Fruit fly (Drosophila melanogaster) whole organism, embryonic: Measurements from ENCODE around the gene ens.

ENCODE experiments used
- ATbp ChIP-seq: fragments of 200-800 bp; sonication (Bioruptor generic); optimal IDR thresholded peaks from 2 replicates; lab custom pipeline; 2017; ENCODE audit warnings: missing biosample characterization, mild to moderate bottlenecking, missing genetic modification characterization, missing genetic modification reagents
- BEAF-32 ChIP-seq: fragments of 200-800 bp; sonication (Bioruptor generic); optimal IDR thresholded peaks from 3 replicates; lab custom pipeline; 2017; ENCODE audit warnings: missing biosample characterization, missing genetic modification characterization, mild to moderate bottlenecking, moderate library complexity, missing genetic modification reagents
- Bdp1 ChIP-seq: fragments of 200-800 bp; sonication (Bioruptor generic); optimal IDR thresholded peaks from 3 replicates; lab custom pipeline; 2016; ENCODE audit warnings: missing biosample characterization, missing genetic modification characterization
- CG10543 ChIP-seq: fragments of 200-800 bp; sonication (Bioruptor generic); optimal IDR thresholded peaks from 3 replicates; lab custom pipeline; 2017; ENCODE audit warnings: missing biosample characterization, mild to moderate bottlenecking, missing genetic modification characterization, moderate library complexity
- CG10654 ChIP-seq: fragments of 200-800 bp; sonication (Bioruptor generic); optimal IDR thresholded peaks from 2 replicates; lab custom pipeline; 2016; ENCODE audit warnings: missing biosample characterization, missing genetic modification characterization
- CG12942 ChIP-seq: fragments of 200-800 bp; sonication (Bioruptor generic); optimal IDR thresholded peaks from 3 replicates; lab custom pipeline; 2016; ENCODE audit warnings: missing biosample characterization, missing genetic modification characterization
- CG14050 ChIP-seq: fragments of 200-800 bp; sonication (Bioruptor generic); IDR thresholded peaks from 3 replicates; pipeline ENCODE4 v1.3.6; 2022; ENCODE audit warnings: missing biosample characterization, missing genetic modification characterization
- CG14965 ChIP-seq: fragments of 200-800 bp; sonication (Bioruptor generic); optimal IDR thresholded peaks from 2 replicates; lab custom pipeline; 2016; ENCODE audit warnings: missing biosample characterization, missing genetic modification characterization, borderline replicate concordance
- CG15514 ChIP-seq: fragments of 200-800 bp; sonication (Bioruptor generic); optimal IDR thresholded peaks from 3 replicates; lab custom pipeline; 2017; ENCODE audit warnings: missing biosample characterization, missing genetic modification characterization, mild to moderate bottlenecking, moderate library complexity, missing genetic modification reagents
- CG16813 ChIP-seq: fragments of 200-800 bp; sonication (Bioruptor generic); IDR thresholded peaks from 3 replicates; pipeline ENCODE4 v1.3.6; 2022; ENCODE audit warnings: missing biosample characterization, missing genetic modification characterization; ENCODE audit not compliant: partially characterized antibody
- CG17361 ChIP-seq: fragments of 200-800 bp; sonication (Bioruptor generic); IDR thresholded peaks from 3 replicates; pipeline ENCODE4 v1.3.6; 2022; ENCODE audit warnings: missing biosample characterization, missing genetic modification characterization
- CG34376 ChIP-seq: fragments of 200-800 bp; sonication (Bioruptor generic); optimal IDR thresholded peaks from 2 replicates; lab custom pipeline; 2018; ENCODE audit warnings: missing biosample characterization, mild to moderate bottlenecking, missing genetic modification characterization
- CG34422 ChIP-seq: fragments of 200-800 bp; sonication (Bioruptor generic); IDR thresholded peaks from 3 replicates; pipeline ENCODE4 v1.3.6; 2022; ENCODE audit warnings: missing biosample characterization, missing genetic modification characterization
- CG8359 ChIP-seq: fragments of 200-800 bp; sonication (Bioruptor generic); optimal IDR thresholded peaks from 2 replicates; lab custom pipeline; 2017; ENCODE audit warnings: missing biosample characterization, mild to moderate bottlenecking, missing genetic modification characterization, borderline replicate concordance
- CG8944 ChIP-seq: fragments of 200-800 bp; sonication (Bioruptor generic); optimal IDR thresholded peaks from 3 replicates; lab custom pipeline; 2016; ENCODE audit warnings: missing biosample characterization, missing genetic modification characterization
- CG9817 ChIP-seq: fragments of 200-800 bp; sonication (Bioruptor generic); optimal IDR thresholded peaks from 2 replicates; lab custom pipeline; 2018; ENCODE audit warnings: missing biosample characterization, mild to moderate bottlenecking, missing genetic modification characterization, moderate library complexity
- Dref ChIP-seq: fragments of 200-800 bp; sonication (Bioruptor generic); IDR thresholded peaks from 2 replicates; pipeline ENCODE4 v1.3.6; 2022; ENCODE audit warnings: missing biosample characterization, missing genetic modification characterization
- HmgD ChIP-seq: fragments of 200-800 bp; sonication (Bioruptor generic); optimal IDR thresholded peaks from 3 replicates; lab custom pipeline; 2016; ENCODE audit warnings: missing biosample characterization, missing genetic modification characterization
- MESR4 ChIP-seq: fragments of 200-800 bp; sonication (Bioruptor generic); optimal IDR thresholded peaks from 2 replicates; lab custom pipeline; 2018; ENCODE audit warnings: missing biosample characterization, mild to moderate bottlenecking, missing genetic modification characterization, moderate library complexity
- Med ChIP-seq: fragments of 200-800 bp; sonication (Bioruptor generic); peaks from one replicate; lab custom pipeline; 2016; ENCODE audit warnings: missing biosample characterization, missing genetic modification characterization, mild to moderate bottlenecking, inconsistent platforms, moderate library complexity
- Myb ChIP-seq: fragments of 200-800 bp; sonication (Bioruptor generic); optimal IDR thresholded peaks from 2 replicates; lab custom pipeline; 2016; ENCODE audit warnings: missing biosample characterization, missing genetic modification characterization
- Opbp ChIP-seq: fragments of 200-800 bp; sonication (Bioruptor generic); IDR thresholded peaks from 3 replicates; pipeline ENCODE4 v1.3.6; 2022; ENCODE audit warnings: missing biosample characterization, missing genetic modification characterization; ENCODE audit not compliant: partially characterized antibody
- Sin3A ChIP-seq: fragments of >200 bp; optimal IDR thresholded peaks from 2 replicates; lab custom pipeline; 2018
- YL-1 ChIP-seq: fragments of 200-800 bp; sonication (Bioruptor generic); optimal IDR thresholded peaks from 3 replicates; lab custom pipeline; 2017; ENCODE audit warnings: missing biosample characterization, mild to moderate bottlenecking, missing genetic modification characterization
- ac ChIP-seq: fragments of 200-800 bp; sonication (Bioruptor generic); optimal IDR thresholded peaks from 3 replicates; lab custom pipeline; 2017; ENCODE audit warnings: missing biosample characterization, mild to moderate bottlenecking, missing genetic modification characterization
- caup ChIP-seq: fragments of 200-800 bp; sonication (Bioruptor generic); optimal IDR thresholded peaks from 3 replicates; lab custom pipeline; 2017; ENCODE audit warnings: missing biosample characterization, mild to moderate bottlenecking, missing genetic modification characterization, moderate library complexity; ENCODE audit not compliant: severe bottlenecking
- cg ChIP-seq: fragments of 200-800 bp; sonication (Bioruptor generic); optimal IDR thresholded peaks from 3 replicates; lab custom pipeline; 2019; ENCODE audit warnings: missing biosample characterization, mild to moderate bottlenecking, missing genetic modification characterization, moderate library complexity
- cwo ChIP-seq: fragments of 200-800 bp; sonication (Bioruptor generic); optimal IDR thresholded peaks from 3 replicates; lab custom pipeline; 2017; ENCODE audit warnings: missing biosample characterization, missing genetic modification characterization, mild to moderate bottlenecking, moderate library complexity, missing genetic modification reagents
- dati ChIP-seq: fragments of 200-800 bp; sonication (Bioruptor generic); IDR thresholded peaks from 2 replicates; pipeline ENCODE4 v1.3.6; 2022; ENCODE audit warnings: missing biosample characterization, missing genetic modification characterization
- exex ChIP-seq: fragments of 200-800 bp; sonication (Bioruptor generic); optimal IDR thresholded peaks from 4 replicates; lab custom pipeline; 2018; ENCODE audit warnings: missing biosample characterization, mild to moderate bottlenecking, missing genetic modification characterization, moderate library complexity
- grn ChIP-seq: fragments of 200-800 bp; sonication (Bioruptor generic); optimal IDR thresholded peaks from 3 replicates; lab custom pipeline; 2017; ENCODE audit warnings: missing biosample characterization, missing genetic modification characterization
- mirr ChIP-seq: fragments of 200-800 bp; sonication (Bioruptor generic); optimal IDR thresholded peaks from 3 replicates; lab custom pipeline; 2018; ENCODE audit warnings: missing biosample characterization, mild to moderate bottlenecking, missing genetic modification characterization
- sd ChIP-seq: fragments of 200-800 bp; sonication (Bioruptor generic); optimal IDR thresholded peaks from 3 replicates; lab custom pipeline; 2018; ENCODE audit warnings: missing biosample characterization, mild to moderate bottlenecking, missing genetic modification characterization, moderate library complexity
- sens ChIP-seq: fragments of 200-800 bp; sonication (Bioruptor generic); peaks from one replicate; lab custom pipeline; 2016; ENCODE audit warnings: missing biosample characterization, missing genetic modification characterization
- sr ChIP-seq: fragments of 200-800 bp; sonication (Bioruptor generic); IDR thresholded peaks from 3 replicates; pipeline ENCODE4 v1.3.6; 2022; ENCODE audit warnings: missing biosample characterization, missing genetic modification characterization
- sug ChIP-seq: fragments of 200-800 bp; optimal IDR thresholded peaks from 2 replicates; lab custom pipeline; 2019; ENCODE audit warnings: missing biosample characterization, mild to moderate bottlenecking, missing genetic modification characterization, moderate library complexity
- unc-4 ChIP-seq: fragments of 200-800 bp; sonication (Bioruptor generic); IDR thresholded peaks from 2 replicates; pipeline ENCODE4 v1.3.6; 2022; ENCODE audit warnings: missing biosample characterization, missing genetic modification characterization; ENCODE audit not compliant: partially characterized antibody
- z ChIP-seq: fragments of 200-800 bp; sonication (Bioruptor generic); IDR thresholded peaks from 3 replicates; pipeline ENCODE4 v1.3.6; 2022; ENCODE audit warnings: missing biosample characterization, missing genetic modification characterization
- zen2 ChIP-seq: fragments of 200-800 bp; sonication (Bioruptor generic); IDR thresholded peaks from 3 replicates; pipeline ENCODE4 v1.3.6; 2022; ENCODE audit warnings: missing biosample characterization, missing genetic modification characterization; ENCODE audit not compliant: partially characterized antibody

The ens gene

DNA sequence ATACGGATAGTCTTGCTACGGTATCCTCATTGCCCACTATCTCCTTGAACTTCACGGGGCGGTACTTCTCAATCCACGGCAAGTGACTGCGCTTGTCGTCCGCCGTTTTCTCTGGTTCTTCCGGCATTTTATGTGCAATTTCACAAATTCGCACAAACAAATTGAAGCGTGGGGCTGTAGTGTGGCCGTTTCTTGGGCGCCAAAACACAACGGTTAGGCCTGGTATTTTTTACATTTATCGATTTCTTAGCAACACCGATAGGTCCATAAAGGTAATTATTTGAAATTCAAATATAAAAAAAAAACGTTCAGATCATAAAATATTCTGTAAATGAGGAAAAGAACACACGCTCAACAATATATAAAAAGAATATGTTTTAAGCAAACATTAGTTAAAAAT lies 1.5 kb upstream of the ens start, which contains the start of gene RfC4 (continued):
- TF ChIP-seq Bdp1 (GFP tag; lab: Kevin White, UChicago) (no peak), MESR4 (GFP tag; lab: Kevin White, UChicago) (peak; percentile 27), YL-1 (GFP tag; lab: Kevin White, UChicago) (peak; percentile 5), z (GFP tag; lab: Robert Waterston, UW) (no peak), sr (GFP tag; lab: Robert Waterston, UW) (no peak), CG15514 (GFP tag; lab: Kevin White, UChicago) (peak; percentile 21), zen2 (GFP tag; lab: Robert Waterston, UW) (no peak), CG34422 (GFP tag; lab: Robert Waterston, UW) (no peak), CG12942 (GFP tag; lab: Kevin White, UChicago) (no peak), CG14050 (GFP tag; lab: Robert Waterston, UW) (no peak), CG17361 (GFP tag; lab: Robert Waterston, UW) (0 out of 3 replicates have a peak, but pooled peaks have one; percentile 18), CG16813 (peak; percentile 42; the same call in 1 of the 3 replicates), Dref (GFP tag; lab: Robert Waterston, UW) (peak; percentile 78), HmgD (GFP tag; lab: Kevin White, UChicago) (peak; percentile 29), BEAF-32 (peak; percentile 50), Opbp (GFP tag; lab: Robert Waterston, UW) (peak; percentile 23; the same call in 2 of the 3 replicates), Myb (GFP tag; lab: Kevin White, UChicago) (peak; percentile 93), unc-4 (GFP tag; lab: Robert Waterston, UW) (peak; percentile 31), Med (GFP tag; lab: Kevin White, UChicago) (peak; percentile 53)
- TF ChIP-seq, all 482 proteins: peak for 33

- no peak for TF ChIP-seq ATbp (GFP tag; lab: Kevin White, UChicago)
- TF ChIP-seq sd: peak; percentile 59
- TF ChIP-seq ac (GFP tag; lab: Kevin White, UChicago): no peak
- TF ChIP-seq CG9817 (tag; lab: Kevin White, UChicago): no peak
- no peak for TF ChIP-seq sens (GFP tag; lab: Kevin White, UChicago)
- no peak for TF ChIP-seq Sin3A (lab: Kevin White, UChicago)
Measured at dm6 chr3L:4132585-4132984, 1.8 kb downstream of the ens start.

- TF ChIP-seq caup (peak; percentile 64), CG10543 (GFP tag; lab: Kevin White, UChicago) (peak; percentile 14), cg (peak; percentile 11), exex (tag; lab: Kevin White, UChicago) (peak; percentile 89), cwo (GFP tag; lab: Kevin White, UChicago) (peak; percentile 3), CG16813 (0 out of 3 replicates have a peak, but pooled peaks have one; percentile 14), CG34376 (GFP tag; lab: Kevin White, UChicago) (peak; percentile 42), CG8359 (no peak), mirr (GFP tag; lab: Kevin White, UChicago) (peak; percentile 82), CG14965 (GFP tag; lab: Kevin White, UChicago) (no peak), CG8944 (GFP tag; lab: Kevin White, UChicago) (no peak), sug (tag; lab: Kevin White, UChicago) (peak; percentile 39), grn (GFP tag; lab: Kevin White, UChicago) (peak; percentile 45), dati (GFP tag; lab: Robert Waterston, UW) (no peak), CG10654 (GFP tag; lab: Kevin White, UChicago) (no peak)
Measured at dm6 chr3L:4130743-4131142, 3.6 kb downstream of the ens start.
